Fruit fly (Drosophila melanogaster) whole organism, adult: ENCODE results near the gene CG11444.

Experiments used
- CG11617 ChIP-seq: fragments of 200-800 bp; sonication (Bioruptor generic); optimal IDR thresholded peaks from 2 replicates; lab custom pipeline; 2017; ENCODE audit warnings: mild to moderate bottlenecking, missing biosample characterization, missing genetic modification reagents, missing genetic modification characterization
- CG12768 ChIP-seq: fragments of 200-800 bp; sonication (Bioruptor generic); optimal IDR thresholded peaks from 2 replicates; lab custom pipeline; 2017; ENCODE audit warnings: missing biosample characterization, missing genetic modification characterization, mild to moderate bottlenecking, moderate library complexity, missing genetic modification reagents
- CG14711 ChIP-seq: fragments of 200-800 bp; sonication (Bioruptor generic); optimal IDR thresholded peaks from 2 replicates; lab custom pipeline; 2018; ENCODE audit warnings: missing biosample characterization, mild to moderate bottlenecking, missing genetic modification characterization, moderate library complexity
- CG1620 ChIP-seq: fragments of 200-800 bp; sonication (Bioruptor generic); optimal IDR thresholded peaks from 2 replicates; lab custom pipeline; 2016; ENCODE audit warnings: missing biosample characterization, missing genetic modification characterization
- CG33017 ChIP-seq: fragments of 200-800 bp; sonication (Bioruptor generic); optimal IDR thresholded peaks from 2 replicates; lab custom pipeline; 2018; ENCODE audit warnings: missing biosample characterization, mild to moderate bottlenecking, missing genetic modification characterization, moderate library complexity
- CG5204 ChIP-seq: fragments of 200-800 bp; sonication (Bioruptor generic); optimal IDR thresholded peaks from 2 replicates; lab custom pipeline; 2016; ENCODE audit warnings: missing biosample characterization, missing genetic modification characterization
- CG7045 ChIP-seq: fragments of 200-800 bp; sonication (Bioruptor generic); optimal IDR thresholded peaks from 2 replicates; lab custom pipeline; 2017; ENCODE audit warnings: missing biosample characterization, mild to moderate bottlenecking, missing genetic modification characterization
- CG7101 ChIP-seq: fragments of 200-800 bp; sonication (Bioruptor generic); optimal IDR thresholded peaks from 2 replicates; lab custom pipeline; 2018; ENCODE audit warnings: missing biosample characterization, mild to moderate bottlenecking, missing genetic modification characterization, moderate library complexity
- Clk ChIP-seq: fragments of 200-800 bp; sonication (Bioruptor generic); optimal IDR thresholded peaks from 2 replicates; lab custom pipeline; 2017; ENCODE audit warnings: missing biosample characterization, missing genetic modification characterization
- Crg-1 ChIP-seq: fragments of 200-800 bp; sonication (Bioruptor generic); optimal IDR thresholded peaks from 2 replicates; lab custom pipeline; 2016; ENCODE audit warnings: missing biosample characterization, missing genetic modification characterization
- Hr96 ChIP-seq: fragments of 200-800 bp; sonication (Bioruptor generic); optimal IDR thresholded peaks from 2 replicates; lab custom pipeline; 2016; ENCODE audit warnings: missing biosample characterization, missing genetic modification characterization
- Mnt ChIP-seq: fragments of 200-800 bp; sonication (Bioruptor generic); optimal IDR thresholded peaks from 2 replicates; lab custom pipeline; 2016; ENCODE audit warnings: missing biosample characterization, mild to moderate bottlenecking, missing genetic modification characterization
- bab1 ChIP-seq: fragments of 200-800 bp; sonication (Bioruptor generic); optimal IDR thresholded peaks from 3 replicates; lab custom pipeline; 2019; ENCODE audit warnings: missing biosample characterization, mild to moderate bottlenecking, missing genetic modification characterization, moderate library complexity
- cic ChIP-seq: fragments of 200-800 bp; sonication (Bioruptor generic); optimal IDR thresholded peaks from 2 replicates; lab custom pipeline; 2017; ENCODE audit warnings: missing biosample characterization, mild to moderate bottlenecking, missing genetic modification characterization, moderate library complexity
- cnc ChIP-seq, 2 experiments: fragments of >200 bp; optimal IDR thresholded peaks; 2 replicates each; lab custom pipeline; 2017
- kay ChIP-seq: fragments of 200-800 bp; sonication (Bioruptor generic); peaks from one replicate; lab custom pipeline; 2016; ENCODE audit warnings: missing biosample characterization, missing genetic modification characterization, borderline replicate concordance
- ovo ChIP-seq: fragments of 200-800 bp; sonication (Bioruptor generic); optimal IDR thresholded peaks from 2 replicates; lab custom pipeline; 2016; ENCODE audit warnings: missing biosample characterization, missing genetic modification characterization
- pad ChIP-seq: fragments of 200-800 bp; sonication (Bioruptor generic); optimal IDR thresholded peaks from 3 replicates; lab custom pipeline; 2017; ENCODE audit warnings: missing biosample characterization, missing genetic modification characterization, mild to moderate bottlenecking, moderate library complexity, missing genetic modification reagents
- tj ChIP-seq: fragments of 200-800 bp; sonication (Bioruptor generic); optimal IDR thresholded peaks from 3 replicates; lab custom pipeline; 2017; ENCODE audit warnings: missing biosample characterization, mild to moderate bottlenecking, missing genetic modification characterization, moderate library complexity
- toe ChIP-seq: fragments of 200-800 bp; sonication (Bioruptor generic); optimal IDR thresholded peaks from 2 replicates; lab custom pipeline; 2016; ENCODE audit warnings: missing biosample characterization, missing genetic modification characterization

The CG11444 gene

DNA sequence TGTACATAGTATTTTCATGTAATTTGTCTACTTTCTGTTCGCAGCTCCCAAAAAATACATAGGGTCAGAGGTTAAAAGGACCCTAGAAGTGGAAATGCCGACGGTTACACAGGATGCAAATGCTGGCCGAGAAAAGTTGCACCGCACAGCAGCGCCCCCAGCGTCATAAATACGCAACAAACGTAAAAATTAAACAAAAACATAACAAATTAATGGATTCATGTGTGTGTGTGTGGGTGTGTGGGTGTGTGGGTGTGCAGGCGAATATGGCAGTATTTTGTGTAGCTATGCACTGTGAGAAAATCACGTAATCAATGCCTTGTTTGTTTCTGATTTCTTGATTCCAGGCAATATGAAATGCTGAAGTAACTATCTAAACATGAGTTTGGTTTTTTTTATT, 42.6 kb downstream of the CG11444 start:
- TF ChIP-seq tj (GFP tag; lab: Kevin White, UChicago), result no peak
- no peak for TF ChIP-seq cic
- TF ChIP-seq Mnt (GFP tag; lab: Kevin White, UChicago), result no peak
- no peak for TF ChIP-seq Clk
- TF ChIP-seq kay (GFP tag; lab: Kevin White, UChicago), result no peak
- TF ChIP-seq CG14711 (tag; lab: Kevin White, UChicago), result no peak
- no peak for TF ChIP-seq ovo (GFP tag; lab: Kevin White, UChicago)
- TF ChIP-seq CG33017 (tag; lab: Kevin White, UChicago), result no peak
- no peak for TF ChIP-seq bab1 (GFP tag; lab: Kevin White, UChicago)
- no peak for TF ChIP-seq CG11617
- no peak for TF ChIP-seq Crg-1 (GFP tag; lab: Kevin White, UChicago)
- no peak for TF ChIP-seq CG12768 (GFP tag; lab: Kevin White, UChicago)
- no peak for TF ChIP-seq CG7101 (tag; lab: Kevin White, UChicago)
- no peak for TF ChIP-seq CG7045 (GFP tag; lab: Kevin White, UChicago)
- TF ChIP-seq toe (GFP tag; lab: Kevin White, UChicago), result no peak
- TF ChIP-seq CG5204 (GFP tag; lab: Kevin White, UChicago), result no peak
- no peak for TF ChIP-seq cnc (optimal IDR thresholded peaks at IDR 0.05; lab: Kevin White, UChicago)
- no peak for TF ChIP-seq pad (GFP tag; lab: Kevin White, UChicago)

dm6 chrX:4508072-4508644, 46.0 kb downstream of the CG11444 start:
- TF ChIP-seq Mnt (GFP tag; lab: Kevin White, UChicago) (no peak), CG11617 (no peak), cic (no peak), toe (GFP tag; lab: Kevin White, UChicago) (no peak), kay (GFP tag; lab: Kevin White, UChicago) (no peak), CG12768 (GFP tag; lab: Kevin White, UChicago) (no peak), Hr96 (GFP tag; lab: Kevin White, UChicago) (no peak), tj (GFP tag; lab: Kevin White, UChicago) (no peak)

DNA sequence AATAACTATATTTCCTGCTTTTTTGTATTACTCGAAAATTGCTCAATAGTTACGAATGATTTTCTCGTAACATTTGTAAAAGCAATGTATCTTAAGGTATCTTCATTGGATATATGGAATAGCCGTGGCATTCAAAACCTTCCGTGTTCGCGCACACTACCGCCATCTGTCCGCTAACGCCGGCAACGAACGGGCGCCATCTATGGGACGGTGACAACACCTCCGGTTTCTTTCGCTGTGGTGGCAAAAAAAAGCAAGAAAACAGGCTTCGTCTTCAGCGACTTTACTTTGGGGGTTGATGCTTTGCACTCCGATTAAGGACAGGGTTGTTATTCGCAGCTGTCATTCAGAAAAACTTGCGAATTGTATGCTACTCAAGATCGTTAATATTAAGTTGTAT, 47.1 kb downstream of the CG11444 start:
- TF ChIP-seq CG11617 (no peak), bab1 (GFP tag; lab: Kevin White, UChicago) (peak; percentile 15)

dm6 chrX:4505318-4505717, 48.9 kb downstream of the CG11444 start:
- TF ChIP-seq toe (GFP tag; lab: Kevin White, UChicago) (no peak), bab1 (GFP tag; lab: Kevin White, UChicago) (no peak), cnc (optimal IDR thresholded peaks at IDR 0.05; lab: Kevin White, UChicago) (no peak), CG7045 (GFP tag; lab: Kevin White, UChicago) (no peak), cic (no peak), Crg-1 (GFP tag; lab: Kevin White, UChicago) (no peak), CG1620 (GFP tag; lab: Kevin White, UChicago) (no peak), CG12768 (GFP tag; lab: Kevin White, UChicago) (no peak), tj (GFP tag; lab: Kevin White, UChicago) (no peak), ovo (GFP tag; lab: Kevin White, UChicago) (no peak), CG5204 (GFP tag; lab: Kevin White, UChicago) (no peak), Mnt (GFP tag; lab: Kevin White, UChicago) (no peak), Clk (no peak), CG11617 (no peak), CG33017 (tag; lab: Kevin White, UChicago) (no peak), kay (GFP tag; lab: Kevin White, UChicago) (no peak), pad (GFP tag; lab: Kevin White, UChicago) (no peak), Hr96 (GFP tag; lab: Kevin White, UChicago) (no peak)

dm6 chrX:4503542-4503941, 50.7 kb downstream of the CG11444 start:
- no peak for TF ChIP-seq CG11617
- no peak for TF ChIP-seq CG14711 (tag; lab: Kevin White, UChicago)
- no peak for TF ChIP-seq tj (GFP tag; lab: Kevin White, UChicago)
- no peak for TF ChIP-seq CG5204 (GFP tag; lab: Kevin White, UChicago)
- TF ChIP-seq bab1 (GFP tag; lab: Kevin White, UChicago), result no peak
- TF ChIP-seq pad (GFP tag; lab: Kevin White, UChicago), result no peak
- no peak for TF ChIP-seq cic
- TF ChIP-seq ovo (GFP tag; lab: Kevin White, UChicago), result no peak
- no peak for TF ChIP-seq kay (GFP tag; lab: Kevin White, UChicago)
- TF ChIP-seq toe (GFP tag; lab: Kevin White, UChicago), result no peak
- no peak for TF ChIP-seq CG7045 (GFP tag; lab: Kevin White, UChicago)
- no peak for TF ChIP-seq Hr96 (GFP tag; lab: Kevin White, UChicago)
- no peak for TF ChIP-seq CG7101 (tag; lab: Kevin White, UChicago)
- no peak for TF ChIP-seq CG33017 (tag; lab: Kevin White, UChicago)
- no peak for TF ChIP-seq CG1620 (GFP tag; lab: Kevin White, UChicago)
- no peak for TF ChIP-seq Mnt (GFP tag; lab: Kevin White, UChicago)
- no peak for TF ChIP-seq CG12768 (GFP tag; lab: Kevin White, UChicago)
- TF ChIP-seq cnc (optimal IDR thresholded peaks at IDR 0.05; lab: Kevin White, UChicago), result no peak
- TF ChIP-seq Crg-1 (GFP tag; lab: Kevin White, UChicago), result no peak
